Worm (Caenorhabditis elegans): ENCODE data around the gene fbxa-150.
"Not testable (repeated sequence)": the region's sequence is repeated elsewhere in the genome, so short reads cannot be mapped to it uniquely, and the experiment has no call there.

The fbxa-150 gene

DNA sequence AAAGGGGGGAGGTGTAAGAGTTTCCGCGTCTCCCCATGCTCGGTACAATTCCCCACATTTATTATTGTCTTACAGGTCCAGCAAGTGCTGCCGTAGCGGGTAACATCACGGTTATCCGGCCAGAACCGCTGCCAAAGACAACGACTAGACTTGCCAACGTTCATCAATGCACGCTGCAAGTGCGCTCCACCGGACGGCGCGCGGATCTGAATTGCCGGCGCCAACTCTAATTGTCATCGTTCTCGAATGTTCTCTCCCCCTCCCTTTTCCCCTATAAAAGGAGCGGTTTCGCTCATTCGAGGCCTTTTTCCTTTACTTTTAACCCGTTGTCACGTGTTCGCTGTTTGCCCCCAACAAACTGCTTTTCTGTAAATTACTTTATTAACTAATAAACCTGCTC, 8.7 kb upstream of the fbxa-150 start, which contains the start of gene Y38H6C.8:
TSS of gene Y38H6C.8 (plus strand) at position 301 of the 400 bp plus-strand sequence.
- TF ChIP-seq flt-1 (GFP tag; IDR thresholded peaks at IDR 0.05); ref-1 (GFP tag; conservative IDR thresholded peaks at IDR 0.05); ztf-23 (GFP tag; IDR thresholded peaks at IDR 0.05): not testable (repeated sequence)

ce11 chrV:20514483-20514882, 7.9 kb upstream of the fbxa-150 start:
- TF ChIP-seq med-1 (GFP tag; optimal IDR thresholded peaks at IDR 0.05; ENCODE audit: insufficient read depth) (no peak), ref-1 (GFP tag; conservative IDR thresholded peaks at IDR 0.05) (no peak), cog-1 (tag; optimal IDR thresholded peaks at IDR 0.05) (no peak), ztf-29 (GFP tag; IDR thresholded peaks at IDR 0.05) (no peak), ztf-23 (GFP tag; IDR thresholded peaks at IDR 0.05) (no peak), tab-1 (GFP tag; IDR thresholded peaks at IDR 0.05) (no peak), klf-2 (GFP tag; conservative IDR thresholded peaks at IDR 0.05) (no peak), T22C8.4 (GFP tag; IDR thresholded peaks at IDR 0.05) (no peak), flt-1 (GFP tag; IDR thresholded peaks at IDR 0.05) (no peak)

DNA sequence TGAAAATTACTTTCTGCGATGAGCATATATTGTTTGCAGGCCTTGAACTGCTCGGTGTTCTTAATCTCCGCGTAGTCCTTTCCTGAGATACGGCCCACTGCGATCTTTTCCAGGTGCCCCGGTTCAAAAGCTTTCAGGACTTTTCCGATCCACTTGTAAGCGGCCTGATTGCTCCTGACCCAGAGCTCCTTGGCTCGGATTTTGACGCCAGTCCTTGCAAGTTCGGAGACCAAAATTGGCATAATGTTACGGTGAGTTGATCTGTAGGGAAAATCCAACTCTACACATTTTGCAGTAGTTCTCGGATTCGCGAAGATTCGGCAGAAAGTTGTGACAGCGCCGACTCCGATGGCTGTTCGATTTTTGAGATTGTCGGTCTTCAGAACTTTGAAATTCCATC, 5.4 kb upstream of the fbxa-150 start:
- no peak for TF ChIP-seq ztf-29 (GFP tag; IDR thresholded peaks at IDR 0.05)
- no peak for TF ChIP-seq ztf-23 (GFP tag; IDR thresholded peaks at IDR 0.05)
- TF ChIP-seq tab-1 (GFP tag; IDR thresholded peaks at IDR 0.05), result no peak
- TF ChIP-seq med-1 (GFP tag; optimal IDR thresholded peaks at IDR 0.05; ENCODE audit: insufficient read depth), result no peak
- TF ChIP-seq ref-1 (GFP tag; conservative IDR thresholded peaks at IDR 0.05), result no peak
- no peak for TF ChIP-seq flt-1 (GFP tag; IDR thresholded peaks at IDR 0.05)
- no peak for TF ChIP-seq klf-2 (GFP tag; conservative IDR thresholded peaks at IDR 0.05)
- TF ChIP-seq cog-1 (tag; optimal IDR thresholded peaks at IDR 0.05), result no peak
- TF ChIP-seq T22C8.4 (GFP tag; IDR thresholded peaks at IDR 0.05), result no peak

DNA sequence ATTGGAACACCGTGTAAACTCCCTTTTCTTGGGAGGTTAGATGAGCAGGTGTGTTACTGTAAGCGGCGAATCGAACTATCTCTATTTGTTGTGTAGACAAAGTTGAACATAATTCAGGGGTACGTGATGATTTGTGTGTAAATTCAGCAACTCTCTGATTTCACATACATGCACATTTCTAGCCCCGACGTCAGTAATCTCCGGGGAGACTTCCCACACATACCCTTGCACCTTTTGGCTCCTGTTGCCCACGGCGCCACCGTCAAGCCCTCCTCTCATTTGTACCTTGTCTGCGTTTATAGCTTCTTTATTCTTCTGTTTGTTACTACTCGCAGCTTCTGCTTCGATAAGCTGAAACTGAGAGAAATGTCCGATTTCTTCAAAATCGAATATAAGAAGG, 3.5 kb upstream of the fbxa-150 start, which contains the start of gene Y38H6C.25:
TSS of gene Y38H6C.25 (plus strand) at position 301 of the 400 bp plus-strand sequence.
- TF ChIP-seq cog-1 (tag; optimal IDR thresholded peaks at IDR 0.05) (no peak), tab-1 (GFP tag; IDR thresholded peaks at IDR 0.05) (no peak), klf-2 (GFP tag; conservative IDR thresholded peaks at IDR 0.05) (no peak), ztf-29 (GFP tag; IDR thresholded peaks at IDR 0.05) (no peak), ref-1 (GFP tag; conservative IDR thresholded peaks at IDR 0.05) (no peak), med-1 (GFP tag; optimal IDR thresholded peaks at IDR 0.05; ENCODE audit: insufficient read depth) (no peak), T22C8.4 (GFP tag; IDR thresholded peaks at IDR 0.05) (no peak), ztf-23 (GFP tag; IDR thresholded peaks at IDR 0.05) (no peak), flt-1 (GFP tag; IDR thresholded peaks at IDR 0.05) (no peak)

- TF ChIP-seq ztf-23 (GFP tag; IDR thresholded peaks at IDR 0.05) (no peak), klf-2 (GFP tag; conservative IDR thresholded peaks at IDR 0.05) (no peak), flt-1 (GFP tag; IDR thresholded peaks at IDR 0.05) (no peak), cog-1 (tag; optimal IDR thresholded peaks at IDR 0.05) (no peak), ref-1 (GFP tag; conservative IDR thresholded peaks at IDR 0.05) (no peak), ztf-29 (GFP tag; IDR thresholded peaks at IDR 0.05) (no peak), T22C8.4 (GFP tag; IDR thresholded peaks at IDR 0.05) (no peak), med-1 (GFP tag; optimal IDR thresholded peaks at IDR 0.05; ENCODE audit: insufficient read depth) (no peak), tab-1 (GFP tag; IDR thresholded peaks at IDR 0.05) (no peak)
Observed at ce11 chrV:20525816-20526459, 3.5 kb downstream of the fbxa-150 start, which contains the start of the genes srh-166 and Y38H6C.24. Gene srh-166 (minus strand): TSS chrV:20525866. Gene Y38H6C.24 (plus strand): TSS chrV:20526435.

DNA sequence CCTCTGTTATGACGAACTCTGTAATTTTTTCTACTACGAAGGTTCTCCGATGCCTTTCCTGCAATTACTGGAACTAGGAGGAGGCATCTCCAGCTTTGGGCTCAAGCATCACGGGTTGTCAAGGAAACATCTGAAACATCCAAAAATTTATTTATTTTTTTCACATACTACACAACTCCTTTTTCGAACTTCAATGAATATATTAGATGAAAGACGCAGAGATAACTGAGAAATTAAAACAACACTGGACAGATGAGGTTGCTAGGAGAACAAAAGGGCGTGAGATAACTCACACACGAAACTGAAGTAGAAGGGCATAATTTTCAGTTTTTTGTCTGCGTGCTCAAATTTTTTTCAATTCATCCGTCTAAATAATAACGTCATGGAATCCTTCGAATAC, 5.1 kb downstream of the fbxa-150 start, which contains the start of gene Y38H6C.13:
TSS of gene Y38H6C.13 (plus strand) at position 301 of the 400 bp plus-strand sequence.
- no peak for TF ChIP-seq ztf-29 (GFP tag; IDR thresholded peaks at IDR 0.05)
- no peak for TF ChIP-seq klf-2 (GFP tag; conservative IDR thresholded peaks at IDR 0.05)
- TF ChIP-seq T22C8.4 (GFP tag; IDR thresholded peaks at IDR 0.05), result no peak
- TF ChIP-seq ztf-23 (GFP tag; IDR thresholded peaks at IDR 0.05), result no peak
- no peak for TF ChIP-seq ref-1 (GFP tag; conservative IDR thresholded peaks at IDR 0.05)
- TF ChIP-seq flt-1 (GFP tag; IDR thresholded peaks at IDR 0.05), result no peak
- TF ChIP-seq med-1 (GFP tag; optimal IDR thresholded peaks at IDR 0.05; ENCODE audit: insufficient read depth), result no peak
- TF ChIP-seq tab-1 (GFP tag; IDR thresholded peaks at IDR 0.05), result no peak
- TF ChIP-seq cog-1 (tag; optimal IDR thresholded peaks at IDR 0.05), result no peak

DNA sequence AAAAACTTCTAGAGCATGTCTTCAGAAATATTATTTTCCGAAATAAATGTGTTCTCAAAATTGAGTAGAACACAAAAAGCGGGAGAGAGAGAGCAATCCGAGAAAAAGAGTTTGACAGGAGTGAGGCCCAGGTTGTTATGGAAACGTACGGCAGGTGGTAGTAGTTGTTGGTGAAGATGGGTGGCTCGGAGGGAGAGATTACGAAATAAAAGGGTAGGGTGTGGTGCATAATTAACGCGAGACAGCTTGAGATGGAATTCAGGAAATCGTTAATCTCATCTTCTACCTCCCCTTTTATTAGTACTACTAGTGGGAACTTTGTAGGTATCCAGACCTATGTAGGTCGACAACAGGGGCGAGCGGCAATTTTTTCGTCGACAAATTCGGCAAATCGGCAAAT, 11.7 kb downstream of the fbxa-150 start, which contains the start of gene famh-161:
TSS of gene famh-161 (minus strand) at position 101 of the 400 bp plus-strand sequence.
- TF ChIP-seq klf-2 (GFP tag; conservative IDR thresholded peaks at IDR 0.05), result no peak
- TF ChIP-seq T22C8.4 (GFP tag; IDR thresholded peaks at IDR 0.05), result no peak
- TF ChIP-seq med-1 (GFP tag; optimal IDR thresholded peaks at IDR 0.05; ENCODE audit: insufficient read depth), result no peak
- TF ChIP-seq ztf-23 (GFP tag; IDR thresholded peaks at IDR 0.05), result no peak
- no peak for TF ChIP-seq ztf-29 (GFP tag; IDR thresholded peaks at IDR 0.05)
- TF ChIP-seq flt-1 (GFP tag; IDR thresholded peaks at IDR 0.05), result no peak

DNA sequence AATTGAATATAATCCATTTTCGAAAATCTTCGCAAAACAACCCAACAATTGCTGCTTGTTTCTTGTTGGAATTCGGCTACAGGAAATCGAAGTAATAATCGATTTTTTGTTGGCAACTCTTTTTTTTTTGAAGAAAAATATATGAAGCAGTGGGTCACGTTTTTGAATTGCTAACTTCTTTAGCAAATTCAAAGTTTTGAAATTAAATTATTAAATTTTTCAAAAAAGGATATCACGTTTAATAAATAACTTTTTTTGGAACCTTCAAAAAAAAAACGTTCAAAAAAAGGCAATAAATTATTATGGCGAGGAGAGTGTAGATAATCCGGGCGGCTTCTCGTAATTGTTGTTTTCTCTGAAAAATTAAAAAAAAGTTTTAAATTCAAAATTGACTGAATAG, 13.8 kb downstream of the fbxa-150 start, which contains the start of gene Y38H6C.15:
TSS of gene Y38H6C.15 (minus strand) at position 101 of the 400 bp plus-strand sequence.
- TF ChIP-seq ztf-23 (GFP tag; IDR thresholded peaks at IDR 0.05) (no peak), med-1 (GFP tag; optimal IDR thresholded peaks at IDR 0.05; ENCODE audit: insufficient read depth) (no peak), tab-1 (GFP tag; IDR thresholded peaks at IDR 0.05) (no peak), klf-2 (GFP tag; conservative IDR thresholded peaks at IDR 0.05) (no peak), ref-1 (GFP tag; conservative IDR thresholded peaks at IDR 0.05) (no peak), ztf-29 (GFP tag; IDR thresholded peaks at IDR 0.05) (no peak), cog-1 (tag; optimal IDR thresholded peaks at IDR 0.05) (no peak), flt-1 (GFP tag; IDR thresholded peaks at IDR 0.05) (no peak), T22C8.4 (GFP tag; IDR thresholded peaks at IDR 0.05) (no peak)

- TF ChIP-seq cog-1 (tag; optimal IDR thresholded peaks at IDR 0.05), result no peak
- TF ChIP-seq tab-1 (GFP tag; IDR thresholded peaks at IDR 0.05), result no peak
- no peak for TF ChIP-seq klf-2 (GFP tag; conservative IDR thresholded peaks at IDR 0.05)
- TF ChIP-seq flt-1 (GFP tag; IDR thresholded peaks at IDR 0.05), result no peak
- TF ChIP-seq ref-1 (GFP tag; conservative IDR thresholded peaks at IDR 0.05), result no peak
- TF ChIP-seq med-1 (GFP tag; optimal IDR thresholded peaks at IDR 0.05; ENCODE audit: insufficient read depth), result no peak
Observed at ce11 chrV:20539055-20539454, 16.7 kb downstream of the fbxa-150 start, which contains the start of gene Y38H6C.16. Gene Y38H6C.16 (minus strand): TSS chrV:20539347.
